Fruit fly (Drosophila melanogaster): ENCODE data around the gene Msp300.

dm6 chr2L:5092992-5093695 is 7.5 kb upstream of the Msp300 start, which contains the start of gene Pgant5:
- no peak for TF ChIP-seq Snoo (tag; optimal IDR thresholded peaks at IDR 0.05)
- no peak for TF ChIP-seq CG9948 (tag; optimal IDR thresholded peaks at IDR 0.05)
- TF ChIP-seq gl (tag; optimal IDR thresholded peaks at IDR 0.05): no peak
- TF ChIP-seq CG32121 (GFP tag; IDR thresholded peaks at IDR 0.05): no peak
- TF ChIP-seq EcR (GFP tag; optimal IDR thresholded peaks at IDR 0.05): peak; percentile 39
- no peak for TF ChIP-seq CG10348 (GFP tag; IDR thresholded peaks at IDR 0.05)
- peak; percentile 30; the same call in 1 of the 3 replicates for TF ChIP-seq fd96Ca (GFP tag; IDR thresholded peaks at IDR 0.05)
- TF ChIP-seq D1 (tag; optimal IDR thresholded peaks at IDR 0.05): peak; percentile 6
- TF ChIP-seq Ets98B (GFP tag; IDR thresholded peaks at IDR 0.05): peak; percentile 24; the same call in 1 of the 2 replicates
- peak; percentile 42 for TF ChIP-seq Pif1A (GFP tag; optimal IDR thresholded peaks at IDR 0.05)
- TF ChIP-seq rn (GFP tag; IDR thresholded peaks at IDR 0.05): no peak
- TF ChIP-seq CG34367 (tag; optimal IDR thresholded peaks at IDR 0.05): no peak
- peak; percentile 34 for TF ChIP-seq CG13204 (GFP tag; optimal IDR thresholded peaks at IDR 0.05)
- TF ChIP-seq CG14655 (GFP tag; optimal IDR thresholded peaks at IDR 0.05): no peak
